Fruit fly (Drosophila melanogaster) whole organism, adult: Measurements from ENCODE around the gene Ublcp1.

ENCODE experiments used
- CG12768 ChIP-seq: fragments of 200-800 bp; sonication (Bioruptor generic); optimal IDR thresholded peaks from 2 replicates; lab custom pipeline; 2017; ENCODE audit warnings: missing biosample characterization, missing genetic modification characterization, mild to moderate bottlenecking, moderate library complexity, missing genetic modification reagents
- pad ChIP-seq: fragments of 200-800 bp; sonication (Bioruptor generic); optimal IDR thresholded peaks from 3 replicates; lab custom pipeline; 2017; ENCODE audit warnings: missing biosample characterization, missing genetic modification characterization, mild to moderate bottlenecking, moderate library complexity, missing genetic modification reagents

dm6 chr3R:23095346-23095745 is 34.1 kb downstream of the Ublcp1 start, which contains the start of gene CG17109:
- TF ChIP-seq CG12768 (GFP tag; lab: Kevin White, UChicago) (no peak), pad (GFP tag; lab: Kevin White, UChicago) (no peak)
